Worm (Caenorhabditis elegans): ENCODE measurements around the gene zchc-1A.

Gene zchc-1A

ce11 chrX:5209429-5209828, 35.3 kb downstream of the zchc-1A start (continued):
- TF ChIP-seq ztf-22 (GFP tag; optimal IDR thresholded peaks at IDR 0.05) (no peak), aptf-3 (GFP tag; IDR thresholded peaks at IDR 0.05) (0 out of 2 replicates have a peak, but pooled peaks have one; percentile 44), attf-3 (GFP tag; conservative IDR thresholded peaks at IDR 0.05) (no peak), nfya-1 (tag; optimal IDR thresholded peaks at IDR 0.05; ENCODE audit: borderline replicate concordance, insufficient read depth) (no peak), Y56A3A.18 (GFP tag; IDR thresholded peaks at IDR 0.05) (no peak), dox-1 (GFP tag; IDR thresholded peaks at IDR 0.05) (0 out of 2 replicates have a peak, but pooled peaks have one; percentile 45), nhr-80 (tag; optimal IDR thresholded peaks at IDR 0.05) (peak; percentile 17), lin-40 (tag; optimal IDR thresholded peaks at IDR 0.05) (no peak), mes-4 (tag; optimal IDR thresholded peaks at IDR 0.05) (no peak), ceh-79 (tag; optimal IDR thresholded peaks at IDR 0.05) (no peak), ZK185.1 (tag; optimal IDR thresholded peaks at IDR 0.05; ENCODE audit: poor library complexity, severe bottlenecking) (no peak), hmg-1.2 (GFP tag; IDR thresholded peaks at IDR 0.05) (no peak), ceh-40 (GFP tag; IDR thresholded peaks at IDR 0.05) (no peak), xnd-1 (tag; optimal IDR thresholded peaks at IDR 0.05) (no peak), T07F8.4 (tag; optimal IDR thresholded peaks at IDR 0.05) (no peak), nfyb-1 (GFP tag; IDR thresholded peaks at IDR 0.05) (no peak), F52B5.7 (tag; optimal IDR thresholded peaks at IDR 0.05) (no peak), madf-10 (tag; optimal IDR thresholded peaks at IDR 0.05) (no peak)

DNA sequence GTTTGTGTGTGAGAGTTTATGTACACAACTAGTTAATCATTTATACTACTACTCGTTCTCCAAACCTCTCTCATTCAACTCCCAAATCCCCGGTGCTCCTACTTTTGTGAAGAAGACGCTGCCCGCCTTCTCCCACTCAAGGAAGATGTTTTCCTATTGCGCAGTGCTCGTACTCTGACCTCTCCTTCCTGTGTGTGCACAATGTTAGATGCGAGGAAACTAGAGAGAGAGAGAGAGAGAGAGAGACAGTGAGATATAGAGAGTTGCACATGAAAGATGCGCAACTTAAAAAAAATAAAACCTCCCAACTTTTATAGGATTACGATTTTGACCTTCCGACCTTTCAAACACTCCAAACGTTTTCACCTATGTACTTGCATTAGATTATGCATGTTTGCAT, 36.4 kb downstream of the zchc-1A start:
- TF ChIP-seq ceh-27 (GFP tag; optimal IDR thresholded peaks at IDR 0.05) (peak; percentile 15), chd-7 (tag; optimal IDR thresholded peaks at IDR 0.05) (no peak), F37B4.10 (GFP tag; IDR thresholded peaks at IDR 0.05) (no peak), C06A6.2 (GFP tag; conservative IDR thresholded peaks at IDR 0.05) (no peak), hmg-1.2 (GFP tag; IDR thresholded peaks at IDR 0.05) (peak; percentile 33; the same call in 1 of the 2 replicates), Y79H2A.3 (GFP tag; conservative IDR thresholded peaks at IDR 0.05) (no peak)

DNA sequence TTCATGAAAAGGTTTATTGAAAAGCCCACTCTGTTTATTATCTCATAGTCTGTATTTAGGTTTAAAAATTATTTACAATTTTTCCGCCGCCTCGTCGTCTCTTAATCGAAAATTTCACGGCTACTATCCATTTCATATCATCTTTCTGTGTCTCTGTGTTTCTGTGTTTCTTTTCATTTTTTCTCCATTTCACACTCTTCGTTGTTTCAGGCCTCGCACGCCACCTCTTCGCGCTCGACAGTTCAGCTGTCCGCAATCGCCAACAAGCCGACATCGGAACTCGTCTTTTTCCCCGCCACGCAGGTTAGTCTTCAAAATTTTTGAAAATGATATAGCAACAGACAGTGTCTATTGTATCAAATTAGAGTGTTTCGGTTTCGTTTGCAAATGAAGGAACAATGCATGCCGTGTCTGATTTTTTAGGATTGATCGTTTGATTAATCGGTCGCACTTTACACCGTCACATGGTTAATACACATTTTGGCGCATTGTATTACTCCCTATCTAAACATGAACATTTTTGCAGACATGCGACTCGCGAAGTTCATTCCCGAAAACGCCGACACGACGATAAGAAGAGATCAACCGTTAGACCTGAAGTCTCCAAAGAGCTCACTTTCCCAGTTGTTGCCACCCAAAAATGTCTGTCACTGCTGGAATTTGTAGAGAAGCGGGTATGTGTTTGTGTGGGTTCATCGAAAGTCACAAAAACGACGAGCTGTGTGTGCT, 36.9 kb downstream of the zchc-1A start:
- peak; percentile 33 for TF ChIP-seq nhr-80 (tag; optimal IDR thresholded peaks at IDR 0.05)
- no peak for TF ChIP-seq bed-2 (GFP tag; IDR thresholded peaks at IDR 0.05)

ce11 chrX:5213032-5213431, 38.9 kb downstream of the zchc-1A start:
- TF ChIP-seq hlh-12 (tag; optimal IDR thresholded peaks at IDR 0.05) = no peak
- no peak for TF ChIP-seq efl-1 (GFP tag; optimal IDR thresholded peaks at IDR 0.05)
- no peak for TF ChIP-seq F55B11.4 (tag; optimal IDR thresholded peaks at IDR 0.05; ENCODE audit: borderline replicate concordance, insufficient read depth)
- no peak for TF ChIP-seq K11D2.4 (GFP tag; IDR thresholded peaks at IDR 0.05)
- TF ChIP-seq egrh-3 (GFP tag; IDR thresholded peaks at IDR 0.05) = no peak
- no peak for TF ChIP-seq ama-1 (optimal IDR thresholded peaks at IDR 0.05)
- no peak for TF ChIP-seq ama-1 (GFP tag; optimal IDR thresholded peaks at IDR 0.05)
- no peak for TF ChIP-seq pha-4 (tag; optimal IDR thresholded peaks at IDR 0.05)
- no peak for TF ChIP-seq F57A8.1 (GFP tag; optimal IDR thresholded peaks at IDR 0.05)

ce11 chrX:5213565-5213964, 39.4 kb downstream of the zchc-1A start:
- no peak for TF ChIP-seq egl-18 (GFP tag; IDR thresholded peaks at IDR 0.05)
- TF ChIP-seq D2030.7 (GFP tag; IDR thresholded peaks at IDR 0.05) = no peak
- TF ChIP-seq cebp-2 (GFP tag; IDR thresholded peaks at IDR 0.05) = no peak
- no peak for TF ChIP-seq F37B4.10 (GFP tag; IDR thresholded peaks at IDR 0.05)
- TF ChIP-seq ztf-26 (tag; optimal IDR thresholded peaks at IDR 0.05) = no peak
- no peak for TF ChIP-seq unc-130 (GFP tag; optimal IDR thresholded peaks at IDR 0.05)
- TF ChIP-seq T07F8.4 (tag; optimal IDR thresholded peaks at IDR 0.05) = no peak
- TF ChIP-seq C06A6.2 (GFP tag; conservative IDR thresholded peaks at IDR 0.05) = no peak; the same call in 1 of the 2 replicates
- no peak for TF ChIP-seq snpc-4 (GFP tag; optimal IDR thresholded peaks at IDR 0.05)
- peak in 1 of 4 experiments; percentile 4 for TF ChIP-seq snpc-4 (tag; optimal IDR thresholded peaks at IDR 0.05)
- no peak for TF ChIP-seq die-1 (tag; optimal IDR thresholded peaks at IDR 0.05)
- no peak for TF ChIP-seq bed-2 (GFP tag; IDR thresholded peaks at IDR 0.05)
- no peak for TF ChIP-seq lin-40 (tag; optimal IDR thresholded peaks at IDR 0.05)
- TF ChIP-seq ztf-18 (tag; optimal IDR thresholded peaks at IDR 0.05) = no peak
- no peak for TF ChIP-seq F23B12.7 (tag; optimal IDR thresholded peaks at IDR 0.05; ENCODE audit: insufficient read depth)

Data from whole organism, young adult.